Fruit fly (Drosophila melanogaster): ENCODE data around the gene Prp39.
A peak's percentile ranks its signal among the peaks of the same experiment; 100 is the strongest.

The Prp39 gene

DNA sequence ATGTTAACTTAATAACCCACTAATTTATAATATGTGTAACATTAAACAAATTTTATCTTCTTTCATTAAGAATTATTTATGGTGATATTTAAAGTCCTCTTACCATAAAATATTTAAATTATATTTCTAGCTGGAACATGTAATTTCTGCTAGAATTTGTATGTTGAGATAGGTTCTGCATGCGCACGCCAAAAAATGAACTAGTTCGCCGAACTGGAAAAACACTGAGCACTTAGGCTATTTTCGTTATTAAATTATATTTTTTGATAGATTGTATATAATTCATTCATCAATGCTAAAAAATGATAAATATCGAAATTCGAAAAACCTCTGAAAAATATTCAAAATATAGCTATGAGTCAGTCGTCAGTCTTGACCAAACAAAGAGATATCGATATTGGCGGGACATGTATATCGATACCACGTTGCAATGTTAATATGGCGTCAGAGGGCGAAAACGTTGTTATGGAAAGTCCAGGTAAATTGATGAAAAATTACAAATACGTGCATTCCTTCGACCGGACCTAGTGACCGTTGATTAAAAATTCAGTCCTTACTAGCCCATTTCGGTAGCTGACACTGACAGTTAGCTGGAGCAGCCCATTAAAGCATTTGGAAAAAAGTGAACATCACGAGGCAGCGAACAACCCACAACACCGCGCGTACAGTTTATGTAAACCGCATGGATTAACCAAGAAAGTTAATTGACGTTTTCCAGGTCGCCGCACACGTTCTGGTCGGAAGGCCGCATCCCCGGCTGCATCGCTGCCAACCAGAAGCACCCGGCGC lies at the start of gene Prp39:
Prp39 (plus strand) TSS at position 426 of the 789 bp plus-strand sequence.
- TF ChIP-seq CG8478 (optimal IDR thresholded peaks at IDR 0.05) (no peak), CTCF (optimal IDR thresholded peaks at IDR 0.05) (no peak)

DNA sequence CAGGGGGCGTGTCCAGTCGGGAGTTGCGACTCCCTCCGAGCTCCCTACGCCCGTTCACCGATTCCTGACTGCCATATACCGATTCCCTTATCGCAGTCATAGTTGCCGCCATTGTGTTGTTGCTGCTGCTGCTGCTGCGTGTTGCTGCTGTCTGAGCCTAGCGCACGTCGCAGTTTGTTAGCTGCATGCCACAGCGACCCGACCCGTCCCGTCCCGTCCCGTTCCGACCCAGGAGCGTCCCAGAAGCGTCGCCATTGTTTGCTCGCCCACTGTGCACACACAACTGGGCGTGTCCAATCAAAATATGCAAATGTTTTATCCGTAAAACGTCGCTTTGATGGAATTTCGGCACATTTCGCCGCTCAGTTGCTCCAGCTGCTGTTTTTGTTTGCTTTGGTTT lies 36.2 kb upstream of the Prp39 start:
- TF ChIP-seq CG8478 (optimal IDR thresholded peaks at IDR 0.05) (no peak), CTCF (optimal IDR thresholded peaks at IDR 0.05) (no peak)

DNA sequence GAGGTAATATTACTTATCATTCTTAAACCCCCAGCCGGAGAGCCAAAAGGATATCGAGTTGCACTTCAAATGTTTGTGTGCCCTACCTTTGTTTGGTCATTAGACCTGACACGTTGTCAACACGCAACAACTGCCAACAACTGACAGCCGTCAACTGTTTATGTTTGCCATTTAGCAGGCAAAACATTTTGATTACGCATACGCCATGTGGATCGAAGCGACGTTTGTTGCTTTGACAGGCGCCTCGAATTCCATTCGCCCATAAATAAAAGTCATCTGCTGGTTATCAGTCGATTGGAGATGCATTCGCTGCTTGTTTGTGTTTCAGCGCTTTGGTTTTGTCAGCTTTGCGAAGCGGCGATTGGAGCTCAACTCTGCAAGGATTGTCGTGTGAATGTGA lies 22.6 kb upstream of the Prp39 start, which contains the start of gene CG34295:
CG34295 (plus strand) TSS at position 301 of the 400 bp plus-strand sequence.
- TF ChIP-seq CTCF (optimal IDR thresholded peaks at IDR 0.05) (no peak), CG8478 (optimal IDR thresholded peaks at IDR 0.05) (no peak)

DNA sequence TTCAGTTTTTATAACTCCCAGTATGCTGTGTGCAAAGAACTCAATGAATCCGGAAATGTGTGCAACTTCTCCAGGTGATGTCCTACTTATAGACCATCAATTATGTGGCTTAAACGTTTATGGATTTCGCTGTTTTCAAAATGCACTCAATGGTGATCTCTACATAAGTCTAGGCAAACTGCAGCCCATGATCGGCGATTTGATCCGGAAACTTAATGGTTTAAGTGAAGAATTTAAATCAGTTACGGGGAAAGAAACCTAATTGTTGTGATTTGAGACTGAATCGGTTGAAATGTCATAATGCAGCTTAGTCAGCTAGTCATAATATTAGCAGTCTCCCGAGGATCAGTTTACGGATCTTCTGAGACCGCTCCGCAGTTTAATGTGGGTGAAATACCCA lies 21.7 kb upstream of the Prp39 start, which contains the start of gene intr:
intr (plus strand) TSS at position 301 of the 400 bp plus-strand sequence.
- no peak for TF ChIP-seq CTCF (optimal IDR thresholded peaks at IDR 0.05)
- no peak for TF ChIP-seq CG8478 (optimal IDR thresholded peaks at IDR 0.05)

DNA sequence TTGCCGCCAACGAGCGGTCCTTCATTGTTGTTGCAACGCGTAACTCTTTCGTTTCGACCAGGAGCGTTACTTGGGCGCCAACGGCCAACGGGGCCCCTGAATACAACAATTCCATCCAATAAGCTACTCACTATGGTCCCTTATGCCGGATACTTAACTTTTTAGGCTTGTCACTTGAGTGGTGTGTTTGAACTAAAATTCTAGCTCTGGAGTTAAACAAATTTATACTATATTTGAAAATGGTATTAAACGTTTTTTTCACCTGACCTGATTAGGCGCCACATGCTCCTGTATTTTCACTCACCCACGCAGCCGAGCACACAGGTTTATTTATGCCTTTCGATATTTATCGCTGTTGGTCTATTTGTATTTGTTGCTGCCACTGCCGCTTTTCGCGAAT lies 6.7 kb upstream of the Prp39 start:
- TF ChIP-seq CG8478 (optimal IDR thresholded peaks at IDR 0.05): no peak
- no peak for TF ChIP-seq CTCF (optimal IDR thresholded peaks at IDR 0.05)

DNA sequence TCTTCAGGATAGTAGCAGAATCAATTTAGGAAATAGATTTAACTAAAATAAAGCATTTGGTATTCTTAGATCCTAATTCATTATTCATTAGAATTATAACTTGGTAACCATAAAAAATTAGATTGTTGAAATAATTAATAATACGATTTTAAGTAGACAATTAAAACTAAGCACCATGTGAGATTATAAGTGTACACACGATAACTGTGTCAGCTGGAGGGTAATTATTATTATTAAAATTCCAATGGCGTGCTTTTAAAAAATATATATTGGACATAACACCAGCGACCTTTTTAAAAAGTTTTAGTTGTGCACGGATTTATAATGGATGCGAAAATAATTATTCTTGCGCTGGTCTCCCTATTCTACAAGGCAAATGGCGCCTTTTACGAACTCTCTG lies 5.5 kb upstream of the Prp39 start, which contains the start of gene CheB98a:
CheB98a (plus strand) TSS at position 301 of the 400 bp plus-strand sequence.
- TF ChIP-seq CG8478 (optimal IDR thresholded peaks at IDR 0.05) (no peak), CTCF (optimal IDR thresholded peaks at IDR 0.05) (no peak)

DNA sequence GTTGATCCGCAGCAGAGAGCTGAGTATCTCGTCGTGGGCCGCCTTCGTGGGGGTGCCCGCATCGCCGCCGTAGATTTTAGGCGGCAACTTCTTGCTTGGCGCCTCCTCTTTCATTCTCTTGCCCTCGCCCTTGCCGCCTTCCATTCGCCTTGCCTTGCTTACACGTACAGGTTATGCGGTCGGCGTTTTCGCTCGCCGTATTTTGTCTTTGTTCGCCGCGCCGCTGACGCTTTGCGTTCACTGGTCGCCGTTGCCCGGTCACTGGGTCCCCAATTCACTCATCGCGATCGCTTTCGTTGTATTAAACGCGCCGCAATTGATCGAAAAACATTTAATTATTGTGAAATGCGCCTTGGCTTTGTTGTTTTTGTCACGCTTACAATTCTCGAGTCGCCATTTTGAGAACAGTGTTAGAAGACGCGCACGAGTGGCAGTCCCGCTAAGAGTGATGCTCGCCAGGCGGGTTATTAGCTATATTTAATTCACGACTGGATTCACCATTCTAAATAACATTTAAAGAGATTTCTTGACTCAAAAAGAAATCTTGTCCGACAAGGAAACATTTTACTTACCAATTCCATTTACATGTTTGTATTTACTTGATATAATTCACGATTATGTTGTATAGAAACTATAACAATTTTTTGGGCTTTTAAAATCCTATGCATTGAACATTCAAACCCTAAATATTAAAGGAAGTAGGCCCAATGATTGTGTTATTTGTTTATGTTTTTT lies 793 bp upstream of the Prp39 start, which contains the start of gene wdn:
wdn (minus strand) TSS at position 396 of the 735 bp plus-strand sequence.
- TF ChIP-seq CTCF (optimal IDR thresholded peaks at IDR 0.05) (no peak), CG8478 (optimal IDR thresholded peaks at IDR 0.05) (no peak)

DNA sequence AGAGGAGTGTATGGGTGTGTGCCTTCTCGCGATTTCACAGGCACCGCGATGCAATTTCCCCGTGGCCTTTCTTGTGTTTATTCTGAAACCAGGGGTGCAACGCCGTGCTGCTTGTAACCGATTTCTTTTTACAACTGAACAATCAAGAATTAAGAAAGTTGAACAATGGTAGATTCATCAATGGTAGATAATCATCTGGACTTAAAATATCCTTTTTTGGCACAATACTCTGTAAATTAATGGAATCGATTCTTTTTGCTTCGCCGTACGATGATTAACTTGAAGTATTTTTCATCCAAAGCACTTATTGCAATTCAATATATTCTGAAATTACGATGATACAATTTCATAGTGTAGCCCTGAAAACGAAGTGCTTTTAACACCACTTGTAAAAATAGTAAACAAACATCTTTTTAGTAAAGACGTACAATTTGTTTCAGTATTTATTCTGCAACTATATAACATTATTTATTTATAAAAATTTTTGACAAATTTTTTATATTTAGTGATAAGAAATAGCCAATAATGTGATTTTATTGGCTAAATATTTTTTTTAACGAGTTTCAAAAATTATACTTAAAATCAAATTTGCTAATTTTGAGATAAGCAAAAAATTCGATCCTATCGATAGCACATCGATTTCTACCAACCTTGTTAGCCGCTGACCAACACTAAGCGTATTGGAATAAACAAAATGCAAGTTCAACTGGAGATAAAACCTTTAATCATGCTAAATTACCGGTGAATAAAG lies 7.8 kb downstream of the Prp39 start, which contains the start of the genes CG1523 and CG1647:
CG1523 (minus strand) TSS at position 114 of the 751 bp plus-strand sequence.
CG1647 (plus strand) TSS at position 667 of the 751 bp plus-strand sequence.
- TF ChIP-seq CG8478 (optimal IDR thresholded peaks at IDR 0.05): no peak
- TF ChIP-seq CTCF (optimal IDR thresholded peaks at IDR 0.05): no peak

DNA sequence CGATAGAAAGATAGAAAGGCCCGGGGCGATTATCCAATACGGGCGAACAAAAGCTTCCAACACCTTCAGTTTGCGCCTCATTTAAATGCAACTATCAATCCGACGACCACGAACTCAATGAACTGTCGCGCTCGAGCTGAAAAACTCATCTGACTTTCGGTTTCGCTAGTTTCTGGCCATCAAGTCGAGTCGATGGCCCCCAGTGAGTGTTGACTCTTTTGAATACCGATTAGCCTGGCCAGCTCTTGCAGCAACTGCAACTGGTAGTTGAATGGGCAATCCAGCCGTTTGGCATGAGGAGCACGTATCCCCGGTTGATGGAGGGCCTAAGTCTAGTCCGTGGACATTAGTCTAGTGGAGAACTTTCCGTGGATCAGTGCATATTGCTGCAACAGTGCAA lies 15.3 kb downstream of the Prp39 start:
- TF ChIP-seq CTCF (optimal IDR thresholded peaks at IDR 0.05) (no peak), CG8478 (optimal IDR thresholded peaks at IDR 0.05) (no peak)

DNA sequence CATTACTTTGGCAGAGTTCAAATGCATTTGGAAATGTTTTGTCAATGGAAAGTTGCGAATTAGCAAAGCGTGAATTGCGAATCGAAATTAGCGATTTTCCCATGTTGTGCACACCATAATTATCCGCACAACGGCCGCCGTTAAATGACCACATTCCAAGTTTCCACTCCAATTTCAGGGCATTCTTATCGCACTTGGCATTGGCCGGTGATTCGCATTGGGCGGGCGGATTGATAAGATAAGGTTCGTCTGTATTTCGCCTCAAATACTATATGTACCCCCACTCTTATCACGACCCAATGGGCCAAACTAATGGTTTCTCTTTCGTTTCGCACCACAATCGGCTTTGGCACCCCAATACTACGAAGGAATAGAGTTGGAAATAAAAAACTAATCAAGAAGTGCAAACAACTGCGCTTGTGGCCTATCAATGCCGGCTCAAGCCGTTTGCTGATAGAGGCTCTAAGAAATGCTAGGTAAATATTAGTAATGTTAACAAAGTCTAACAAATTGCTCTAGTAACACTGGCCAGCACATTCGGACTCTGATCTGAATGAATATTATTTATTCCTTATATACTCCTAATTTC lies 17.5 kb downstream of the Prp39 start:
- TF ChIP-seq CTCF (optimal IDR thresholded peaks at IDR 0.05) (no peak), CG8478 (optimal IDR thresholded peaks at IDR 0.05) (no peak)

DNA sequence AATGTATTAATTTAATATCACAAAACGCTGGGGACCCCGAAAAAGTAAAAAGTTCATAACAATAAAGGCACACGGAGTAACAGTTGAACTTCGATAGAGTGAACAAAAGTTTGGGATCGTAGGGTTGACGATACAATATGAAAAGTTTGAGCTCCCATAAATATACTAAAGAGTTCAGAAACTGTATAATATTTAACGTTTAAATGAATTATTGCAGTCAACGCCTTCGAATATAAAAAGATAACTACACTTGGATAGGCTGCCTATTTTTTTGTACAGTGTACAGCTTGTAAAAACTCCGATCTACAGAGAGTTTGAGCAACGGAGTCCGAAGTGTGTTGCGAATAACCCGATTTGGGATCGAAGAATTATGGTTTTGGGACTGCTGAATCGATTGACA lies 18.8 kb downstream of the Prp39 start:
- TF ChIP-seq CG8478 (optimal IDR thresholded peaks at IDR 0.05) (no peak), CTCF (optimal IDR thresholded peaks at IDR 0.05) (no peak)

DNA sequence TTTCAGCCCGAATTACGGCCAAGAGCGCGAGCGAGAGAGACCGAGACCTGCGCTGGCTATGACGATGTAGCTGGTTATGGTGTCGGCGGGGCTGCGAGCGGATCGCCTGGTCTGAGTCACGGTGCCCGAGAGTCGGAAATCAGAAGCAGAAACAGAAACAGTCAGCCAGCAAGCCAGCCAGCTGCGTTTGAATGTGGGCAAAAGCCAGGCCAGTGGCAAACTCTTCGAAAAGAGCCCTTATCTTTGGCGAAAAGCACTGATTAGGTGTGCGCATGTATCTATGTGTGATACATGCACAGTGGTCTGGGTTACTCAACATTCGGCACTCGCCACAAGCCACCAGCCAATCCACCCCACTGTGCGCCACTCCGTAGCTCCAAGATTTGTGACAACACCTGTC lies 19.3 kb downstream of the Prp39 start:
- TF ChIP-seq CG8478 (optimal IDR thresholded peaks at IDR 0.05) (no peak), CTCF (optimal IDR thresholded peaks at IDR 0.05) (no peak)

DNA sequence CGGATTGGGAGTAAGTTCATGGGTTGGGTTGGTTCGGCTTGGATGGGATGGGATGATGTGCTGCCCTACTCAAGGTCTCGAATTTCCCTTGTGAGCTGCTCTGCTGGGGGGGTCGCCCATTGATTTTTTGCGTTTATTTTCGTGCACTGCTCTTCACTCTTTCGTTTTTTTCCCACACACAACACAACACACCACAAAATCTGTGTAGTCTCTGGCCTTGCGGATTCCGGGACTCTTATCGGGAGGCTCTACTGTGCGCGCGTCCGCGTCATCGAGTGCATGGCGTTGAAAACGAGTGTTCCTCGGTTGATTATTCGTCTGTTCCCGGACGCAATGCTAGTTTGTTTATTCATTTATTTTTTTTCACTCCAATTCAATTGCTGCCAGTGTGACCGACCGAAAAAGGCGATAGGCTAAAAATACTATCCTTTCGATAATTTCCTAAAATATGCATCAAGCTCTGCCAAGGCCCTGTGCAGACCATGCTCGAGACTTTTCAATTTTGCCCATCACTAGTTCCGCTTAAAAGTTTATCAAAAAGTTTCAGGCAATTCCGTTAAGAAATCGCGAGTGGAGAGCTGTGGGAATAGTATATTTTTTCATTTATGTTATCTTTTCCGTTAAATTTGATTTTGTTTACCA lies 19.8 kb downstream of the Prp39 start, which contains the start of gene WASp:
WASp (minus strand) TSS at position 399 of the 642 bp plus-strand sequence.
- TF ChIP-seq CG8478 (optimal IDR thresholded peaks at IDR 0.05) (no peak), CTCF (optimal IDR thresholded peaks at IDR 0.05) (peak in 1 of 2 experiments; percentile 24)

DNA sequence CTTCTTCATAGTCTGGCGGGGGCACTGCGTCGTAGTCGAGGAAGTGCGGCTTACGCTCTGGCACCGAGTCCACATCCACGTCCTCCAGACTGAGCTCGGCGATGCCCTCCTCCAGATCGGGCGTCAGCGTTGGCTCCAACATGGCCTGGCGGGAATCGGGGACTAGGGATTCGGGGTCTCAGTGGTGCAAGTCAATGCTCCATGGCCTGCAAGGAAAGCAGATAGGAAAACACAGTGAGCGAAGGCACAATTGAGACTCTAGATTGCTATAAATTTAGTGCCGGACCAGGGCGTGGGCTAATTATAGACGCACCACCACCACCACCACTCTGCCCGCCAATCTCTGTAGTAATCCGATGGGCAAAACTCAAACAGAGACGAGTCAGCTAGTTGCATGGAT lies 28.7 kb downstream of the Prp39 start:
- TF ChIP-seq CG8478 (optimal IDR thresholded peaks at IDR 0.05) (no peak), CTCF (optimal IDR thresholded peaks at IDR 0.05) (no peak)
